Worm (Caenorhabditis elegans) whole organism, young adult: ENCODE results near the gene tag-280.
A peak's percentile ranks its signal among the peaks of the same experiment; 100 is the strongest.
"Not testable (repeated sequence)": the region's sequence is repeated elsewhere in the genome, so short reads cannot be mapped to it uniquely, and the experiment has no call there.

Source experiments
- C17E4.6 ChIP-seq: fragments of 200-800 bp; sonication (Bioruptor generic); IDR thresholded peaks from 2 replicates; pipeline ENCODE4 v1.3.6; 2022; ENCODE audit warnings: missing genetic modification reagents, missing genetic modification characterization, missing compliant biosample characterization
- F33H1.4 ChIP-seq: fragments of 200-800 bp; sonication (Bioruptor generic); IDR thresholded peaks from 2 replicates; pipeline ENCODE4 v1.3.6; 2022; ENCODE audit warnings: missing genetic modification reagents, missing genetic modification characterization, missing compliant biosample characterization
- F37B4.10 ChIP-seq: fragments of 200-800 bp; sonication (Bioruptor generic); IDR thresholded peaks from 2 replicates; pipeline ENCODE4 v1.3.6; 2022; ENCODE audit warnings: missing genetic modification characterization, missing compliant biosample characterization
- F55B11.4 ChIP-seq: sonication (generic microtip); optimal IDR thresholded peaks from 2 replicates; lab custom pipeline; 2016; ENCODE audit warnings: missing compliant biosample characterization, missing genetic modification characterization, borderline replicate concordance; ENCODE audit not compliant: insufficient read depth
- T07F8.4 ChIP-seq: sonication (generic microtip); optimal IDR thresholded peaks from 2 replicates; lab custom pipeline; 2016; ENCODE audit warnings: mild to moderate bottlenecking, missing genetic modification characterization, moderate library complexity, missing compliant biosample characterization
- T26A5.8 ChIP-seq: sonication (generic microtip); optimal IDR thresholded peaks from 2 replicates; lab custom pipeline; 2016; ENCODE audit warnings: missing genetic modification characterization, missing compliant biosample characterization
- ama-1 ChIP-seq, 3 experiments: fragments of 150-350 bp in 1 of 3; sonication (generic microtip) in 2 of 3; optimal IDR thresholded peaks; 2 replicates each; lab custom pipeline; 2014 to 2018; ENCODE audit warnings: missing biosample characterization in 2 of 3, missing genetic modification characterization in 2 of 3, missing genetic modification reagents in 2 of 3
- athp-1 ChIP-seq: sonication (generic microtip); optimal IDR thresholded peaks from 2 replicates; lab custom pipeline; 2017; ENCODE audit warnings: mild to moderate bottlenecking, missing genetic modification characterization, missing compliant biosample characterization
- attf-5 ChIP-seq: fragments of 200-800 bp; sonication (Bioruptor generic); optimal IDR thresholded peaks from 2 replicates; lab custom pipeline; 2018; ENCODE audit warnings: mild to moderate bottlenecking, missing genetic modification characterization, missing compliant biosample characterization
- attf-6 ChIP-seq: fragments of 200-800 bp; sonication (Bioruptor generic); IDR thresholded peaks from 2 replicates; pipeline ENCODE4 v1.3.6; 2022; ENCODE audit warnings: missing genetic modification reagents, missing genetic modification characterization, missing compliant biosample characterization
- bed-2 ChIP-seq: fragments of 200-800 bp; sonication (Bioruptor generic); IDR thresholded peaks from 2 replicates; pipeline ENCODE4 v1.3.6; 2022; ENCODE audit warnings: missing genetic modification reagents, missing genetic modification characterization, missing compliant biosample characterization
- cebp-1 ChIP-seq, 2 experiments: fragments of 200-800 bp in 1 of 2; sonication (Bioruptor generic) in 1 of 2; sonication (generic microtip) in 1 of 2; IDR thresholded peaks in 1 of 2; optimal IDR thresholded peaks in 1 of 2; 2 replicates each; pipeline versions ENCODE4 v1.3.6 to Lab custom; 2017 to 2022; ENCODE audit warnings: missing compliant biosample characterization in 2 of 2, missing genetic modification characterization in 2 of 2, mild to moderate bottlenecking in 1 of 2, missing genetic modification reagents in 1 of 2, moderate library complexity in 1 of 2
- ceh-100 ChIP-seq: fragments of 200-800 bp; sonication (Bioruptor generic); IDR thresholded peaks from 2 replicates; pipeline ENCODE4 v1.3.6; 2022; ENCODE audit warnings: missing genetic modification reagents, missing genetic modification characterization, missing compliant biosample characterization
- ceh-79 ChIP-seq: sonication (generic microtip); optimal IDR thresholded peaks from 2 replicates; lab custom pipeline; 2017; ENCODE audit warnings: mild to moderate bottlenecking, missing genetic modification characterization, missing compliant biosample characterization
- chd-7 ChIP-seq: sonication (generic microtip); optimal IDR thresholded peaks from 2 replicates; lab custom pipeline; 2016; ENCODE audit warnings: mild to moderate bottlenecking, missing genetic modification characterization, moderate library complexity, missing compliant biosample characterization
- ets-4 ChIP-seq: fragments of 200-800 bp; sonication (Bioruptor generic); optimal IDR thresholded peaks from 2 replicates; lab custom pipeline; 2018; ENCODE audit warnings: mild to moderate bottlenecking, missing genetic modification characterization, missing compliant biosample characterization
- hrde-1 ChIP-seq: sonication (generic microtip); optimal IDR thresholded peaks from 2 replicates; lab custom pipeline; 2016; ENCODE audit warnings: missing genetic modification characterization, mild to moderate bottlenecking, missing compliant biosample characterization, moderate library complexity, missing genotype, missing genetic modification reagents, borderline replicate concordance
- lag-1 ChIP-seq: fragments of 200-800 bp; sonication (Bioruptor generic); IDR thresholded peaks from 2 replicates; pipeline ENCODE4 v1.3.6; 2022; ENCODE audit warnings: missing genetic modification reagents, missing genetic modification characterization, missing compliant biosample characterization
- let-607 ChIP-seq, 2 experiments: fragments of 200-800 bp in 1 of 2; sonication (Bioruptor generic) in 1 of 2; sonication (generic microtip) in 1 of 2; optimal IDR thresholded peaks; 2 replicates each; lab custom pipeline; 2016 to 2018; ENCODE audit warnings: mild to moderate bottlenecking in 2 of 2, missing compliant biosample characterization in 2 of 2, missing genetic modification characterization in 2 of 2, moderate library complexity in 2 of 2, missing genotype in 1 of 2
- lir-1 ChIP-seq: fragments of 200-800 bp; sonication (Bioruptor generic); conservative IDR thresholded peaks from 2 replicates; pipeline ENCODE4 v1.3.6; 2022; ENCODE audit warnings: missing genetic modification reagents, missing genetic modification characterization, missing compliant biosample characterization
- mcd-1 ChIP-seq: fragments of 200-800 bp; sonication (Bioruptor generic); IDR thresholded peaks from 2 replicates; pipeline ENCODE4 v1.3.6; 2022; ENCODE audit warnings: missing genetic modification reagents, missing genetic modification characterization, missing compliant biosample characterization
- nfyb-1 ChIP-seq: fragments of 200-800 bp; sonication (Bioruptor generic); IDR thresholded peaks from 2 replicates; pipeline ENCODE4 v1.3.6; 2022; ENCODE audit warnings: missing genetic modification reagents, missing genetic modification characterization, missing compliant biosample characterization
- repo-1 ChIP-seq: sonication (generic microtip); optimal IDR thresholded peaks from 2 replicates; lab custom pipeline; 2017; ENCODE audit warnings: mild to moderate bottlenecking, missing genetic modification characterization, missing compliant biosample characterization
- sea-2 ChIP-seq: fragments of 200-800 bp; sonication (Bioruptor generic); IDR thresholded peaks from 2 replicates; pipeline ENCODE4 v1.3.6; 2022; ENCODE audit warnings: missing genetic modification characterization, missing compliant biosample characterization
- sptf-2 ChIP-seq: fragments of 200-800 bp; sonication (Bioruptor generic); optimal IDR thresholded peaks from 2 replicates; lab custom pipeline; 2018; ENCODE audit warnings: mild to moderate bottlenecking, missing genetic modification characterization, missing compliant biosample characterization
- tbx-9 ChIP-seq: sonication (generic microtip); optimal IDR thresholded peaks from 2 replicates; lab custom pipeline; 2016; ENCODE audit warnings: borderline replicate concordance, missing genetic modification characterization, inconsistent platforms, missing compliant biosample characterization
- unc-62 ChIP-seq: fragments of 150-350 bp; optimal IDR thresholded peaks from 2 replicates; lab custom pipeline; 2014; ENCODE audit warnings: missing biosample characterization, missing genetic modification reagents, missing genetic modification characterization
- ztf-18 ChIP-seq: sonication (generic microtip); optimal IDR thresholded peaks from 2 replicates; lab custom pipeline; 2016; ENCODE audit warnings: missing genotype, mild to moderate bottlenecking, missing genetic modification characterization, missing compliant biosample characterization
- ztf-28 ChIP-seq: fragments of 200-800 bp; sonication (Bioruptor generic); IDR thresholded peaks from 2 replicates; pipeline ENCODE4 v1.3.6; 2022; ENCODE audit warnings: missing genetic modification reagents, missing genetic modification characterization, missing compliant biosample characterization

The tag-280 gene

DNA sequence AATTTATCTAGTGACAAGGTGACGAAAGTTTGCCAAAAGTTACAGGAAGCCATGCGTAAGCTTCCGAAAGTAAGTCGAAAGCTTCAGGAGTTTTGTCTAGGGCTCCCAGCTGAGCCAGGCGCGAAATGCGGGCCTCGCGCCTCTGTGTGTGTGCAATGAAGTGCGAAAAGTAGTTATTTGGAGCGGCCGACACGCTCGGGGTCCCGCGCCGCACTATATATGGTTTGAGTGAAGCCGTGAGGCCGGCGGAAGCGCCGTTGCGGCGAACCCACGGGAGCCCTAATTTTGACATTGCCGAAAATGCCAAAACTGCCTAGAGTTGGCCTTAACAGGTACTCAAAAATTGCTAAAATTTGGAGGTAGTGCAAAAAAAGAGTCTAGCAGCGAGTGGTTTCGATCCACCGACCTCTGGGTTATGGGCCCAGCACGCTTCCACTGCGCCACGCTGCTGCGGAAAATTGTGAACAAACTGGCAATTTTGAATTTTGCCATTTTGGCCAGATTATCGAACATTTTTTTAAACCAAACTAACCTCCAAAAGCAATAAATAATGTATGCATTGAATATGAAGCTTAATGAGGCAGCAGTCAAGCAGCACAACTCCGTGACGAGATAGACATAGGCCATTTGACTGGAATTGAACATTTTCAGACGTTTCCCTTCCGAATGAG, 25.1 kb upstream of the tag-280 start (continued):
- TF ChIP-seq F55B11.4, result no peak
- no peak for TF ChIP-seq tbx-9 (tag; lab: Kevin White, UChicago)
- TF ChIP-seq, all 124 proteins: peak for 15

DNA sequence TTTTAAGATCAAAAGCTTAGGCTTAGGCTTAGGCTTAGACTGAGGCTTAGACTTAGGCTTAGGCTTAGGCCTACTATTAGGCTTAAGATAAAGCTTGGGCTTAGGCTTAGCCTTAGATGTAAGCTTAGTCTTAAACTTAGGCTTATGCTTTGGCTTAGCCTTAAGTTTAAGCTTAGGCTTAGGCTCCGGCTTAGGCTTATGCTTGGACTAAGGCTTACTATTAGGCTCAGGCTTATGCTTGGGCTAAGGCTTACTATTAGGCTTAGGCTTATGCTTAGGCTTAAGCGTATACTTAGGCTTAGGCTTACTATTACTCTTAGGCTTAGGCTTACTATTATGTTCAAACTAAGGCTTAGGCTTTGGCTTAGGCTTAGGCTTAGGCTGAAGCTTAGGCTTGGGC, 23.7 kb upstream of the tag-280 start:
- TF ChIP-seq F33H1.4 (GFP tag; lab: Robert Waterston, UW), result no peak
- no peak for TF ChIP-seq T26A5.8

DNA sequence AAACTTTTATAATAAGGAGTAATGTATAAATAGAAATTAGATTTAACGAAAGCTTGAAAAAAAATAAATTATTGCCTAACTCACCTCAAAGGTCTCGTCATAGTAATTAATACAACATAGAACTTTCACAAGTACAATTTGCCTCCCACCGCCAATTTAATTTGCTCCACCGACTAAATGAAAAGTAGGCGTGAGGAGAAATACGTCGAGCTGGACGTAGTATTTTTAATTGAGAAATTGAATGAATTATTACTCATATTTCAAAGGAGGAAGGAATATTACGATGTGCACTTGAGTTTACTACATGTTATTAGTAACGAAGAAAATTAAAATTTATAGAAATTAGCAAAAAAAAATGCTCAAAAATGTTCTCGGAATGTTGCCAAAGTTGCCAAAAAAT, 22.0 kb upstream of the tag-280 start, which contains the start of gene Y57A10C.9:
Gene Y57A10C.9, minus strand, starts transcription at position 101 of the 400 bp plus-strand sequence.
- TF ChIP-seq hrde-1 (tag; lab: Kevin White, UChicago) (no peak), repo-1 (tag; lab: Kevin White, UChicago) (no peak), ama-1 (optimal IDR thresholded peaks at IDR 0.05; lab: Kevin White, UChicago) (no peak), ama-1 (GFP tag; optimal IDR thresholded peaks at IDR 0.05; lab: Kevin White, UChicago) (no peak), ztf-18 (tag; lab: Kevin White, UChicago) (no peak), F33H1.4 (GFP tag; lab: Robert Waterston, UW) (no peak), ceh-100 (GFP tag; lab: Robert Waterston, UW) (no peak), sea-2 (GFP tag; lab: Robert Waterston, UW) (no peak), athp-1 (no peak), unc-62 (GFP tag; lab: Kevin White, UChicago) (no peak), ets-4 (GFP tag; lab: Kevin White, UChicago) (no peak), lir-1 (GFP tag; lab: Robert Waterston, UW) (no peak), mcd-1 (GFP tag; lab: Robert Waterston, UW) (no peak)
- TF ChIP-seq, all 124 proteins: peak for 0

DNA sequence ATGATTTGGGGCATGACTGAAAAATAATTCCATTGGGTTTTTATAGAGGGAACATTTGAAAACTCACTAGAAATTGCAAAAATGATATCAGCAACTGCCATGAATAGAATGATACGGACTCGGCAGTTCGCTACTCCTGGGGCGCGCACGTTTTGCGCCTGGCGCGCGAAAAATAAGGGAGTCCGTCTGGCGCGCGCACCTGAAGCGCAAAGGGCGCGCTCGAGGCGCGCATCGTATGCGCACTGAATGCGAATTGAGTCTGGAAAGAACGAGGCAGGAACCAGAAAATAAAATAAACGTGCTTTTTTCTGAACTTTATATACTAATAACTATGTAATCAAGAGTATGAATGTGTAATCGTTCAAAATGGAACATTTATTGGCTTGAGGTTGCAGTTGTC, 19.3 kb upstream of the tag-280 start, which contains the start of gene Y57A10C.10:
Gene Y57A10C.10, minus strand, starts transcription at position 101 of the 400 bp plus-strand sequence.
- not testable (repeated sequence) for TF ChIP-seq cebp-1 (GFP tag; IDR thresholded peaks at IDR 0.05; lab: Robert Waterston, UW); cebp-1 (tag; optimal IDR thresholded peaks at IDR 0.05; lab: Kevin White, UChicago); attf-6 (GFP tag; lab: Robert Waterston, UW); lag-1 (GFP tag; lab: Robert Waterston, UW)

DNA sequence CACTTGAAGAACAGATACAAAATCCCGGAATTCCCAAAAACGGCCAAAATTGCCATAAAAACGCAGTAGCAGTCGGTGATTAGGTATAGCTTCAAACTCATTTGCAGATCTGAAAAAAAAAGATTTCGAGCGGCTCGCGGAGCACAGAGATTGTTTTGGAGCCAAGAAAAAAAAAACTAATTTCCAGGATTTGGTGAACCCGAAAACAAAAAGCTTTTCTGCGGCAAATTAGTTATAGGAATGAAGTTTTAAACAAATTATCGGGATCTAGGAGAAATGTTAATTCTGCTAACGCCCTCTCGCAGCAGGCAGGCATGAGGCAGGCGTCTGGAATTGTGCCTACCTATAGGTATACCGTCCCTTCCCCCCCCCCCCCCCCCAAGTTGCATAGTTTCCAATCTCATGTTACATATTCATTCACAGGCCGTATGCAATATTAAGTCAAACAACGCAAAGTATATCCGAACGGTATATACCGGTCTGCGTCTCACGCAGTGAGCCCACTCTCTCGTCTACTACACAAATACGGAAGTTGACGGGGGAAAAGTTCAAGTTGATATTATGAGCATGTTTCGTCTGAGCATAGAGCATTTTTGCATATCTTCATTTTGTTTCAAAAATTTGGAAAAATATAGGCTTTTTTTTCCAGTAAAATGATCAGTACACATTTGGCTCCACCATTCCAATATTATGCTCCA, 15.6 kb upstream of the tag-280 start, which contains the start of the genes W05H5.1 and pitr-6:
Gene W05H5.1, minus strand, starts transcription at position 101 of the 698 bp plus-strand sequence.
Gene pitr-6, plus strand, starts transcription at position 648 of the 698 bp plus-strand sequence.
- TF ChIP-seq bed-2 (GFP tag; lab: Robert Waterston, UW) (no peak), nfyb-1 (GFP tag; lab: Robert Waterston, UW) (no peak), F37B4.10 (GFP tag; lab: Robert Waterston, UW) (no peak), ceh-79 (no peak), ztf-28 (0 out of 2 replicates have a peak, but pooled peaks have one; percentile 15), attf-5 (GFP tag; lab: Kevin White, UChicago) (no peak), C17E4.6 (no peak), sptf-2 (GFP tag; lab: Kevin White, UChicago) (no peak)

DNA sequence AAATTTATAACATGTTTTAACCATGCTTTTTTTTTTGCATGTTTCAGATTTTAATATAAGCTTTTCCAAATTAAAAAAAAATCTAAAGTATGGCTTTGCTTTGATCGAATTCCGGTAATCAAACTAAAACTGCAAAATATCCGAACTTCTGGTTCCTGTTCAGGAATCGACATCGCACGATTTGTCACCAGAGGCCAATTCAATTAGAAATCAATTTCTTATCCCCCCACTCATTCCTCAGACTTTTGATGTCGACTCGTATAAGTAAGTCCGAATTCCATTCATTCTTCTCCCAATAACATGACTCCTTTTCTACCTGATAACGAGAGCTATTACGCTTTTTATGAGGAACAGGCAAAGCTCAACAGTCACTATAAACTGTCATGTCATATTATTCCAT, 12.2 kb upstream of the tag-280 start, which contains the start of gene srh-27:
Gene srh-27, plus strand, starts transcription at position 301 of the 400 bp plus-strand sequence.
- TF ChIP-seq chd-7 (no peak), T07F8.4 (no peak), ama-1 (optimal IDR thresholded peaks at IDR 0.05; lab: Kevin White, UChicago) (no peak), ama-1 (GFP tag; optimal IDR thresholded peaks at IDR 0.05; lab: Kevin White, UChicago) (no peak), lag-1 (GFP tag; lab: Robert Waterston, UW) (no peak), let-607 (tag; optimal IDR thresholded peaks at IDR 0.05; lab: Kevin White, UChicago) (no peak), lir-1 (GFP tag; lab: Robert Waterston, UW) (no peak)
